Worm (Caenorhabditis elegans) whole organism, early embryonic: ENCODE data around the gene lido-2.

Experiments
- B0310.2 ChIP-seq: sonication (generic microtip); optimal IDR thresholded peaks from 2 replicates; lab custom pipeline; 2016; ENCODE audit warnings: mild to moderate bottlenecking, missing genetic modification characterization, missing compliant biosample characterization
- F13C5.2 ChIP-seq: sonication (generic microtip); optimal IDR thresholded peaks from 2 replicates; lab custom pipeline; 2017; ENCODE audit warnings: mild to moderate bottlenecking, missing genetic modification characterization, inconsistent platforms, missing compliant biosample characterization
- ceh-36 ChIP-seq: sonication (generic microtip); optimal IDR thresholded peaks from 2 replicates; lab custom pipeline; 2016; ENCODE audit warnings: missing genetic modification characterization, inconsistent platforms, missing compliant biosample characterization
- flt-1 ChIP-seq: fragments of 200-800 bp; sonication (Bioruptor generic); IDR thresholded peaks from 2 replicates; pipeline ENCODE4 v1.3.6; 2022; ENCODE audit warnings: missing genetic modification characterization, missing compliant biosample characterization
- hmg-4 ChIP-seq: fragments of 200-800 bp; sonication (Bioruptor generic); optimal IDR thresholded peaks from 2 replicates; lab custom pipeline; 2018; ENCODE audit warnings: mild to moderate bottlenecking, missing genetic modification characterization, missing compliant biosample characterization
- scrt-1 ChIP-seq: fragments of 200-800 bp; sonication (Bioruptor generic); IDR thresholded peaks from 2 replicates; pipeline ENCODE4 v1.3.6; 2022; ENCODE audit warnings: missing genetic modification characterization, missing compliant biosample characterization
- tbx-37 ChIP-seq: fragments of 200-800 bp; sonication (Bioruptor generic); conservative IDR thresholded peaks from 2 replicates; pipeline ENCODE4 v1.3.6; 2022; ENCODE audit warnings: missing genetic modification reagents, missing genetic modification characterization, missing compliant biosample characterization

DNA sequence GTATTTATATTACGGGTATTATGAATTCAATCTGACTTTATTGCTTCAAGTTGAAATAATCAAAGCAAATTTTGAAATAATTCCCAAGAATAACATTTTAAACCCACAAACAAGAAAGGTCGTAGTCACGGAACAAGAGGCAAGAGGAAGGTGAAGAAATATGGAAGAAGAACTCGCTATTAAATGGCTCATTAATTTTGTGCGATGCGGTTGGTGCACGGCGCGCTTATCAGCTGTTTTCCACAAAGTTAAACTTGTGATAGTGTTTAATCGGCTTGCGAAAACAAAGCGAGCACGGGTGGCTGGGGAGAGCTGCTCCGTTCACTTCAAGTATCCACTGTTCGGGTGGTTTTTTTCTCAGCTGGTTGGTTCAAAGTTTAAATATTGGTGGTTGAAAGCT lies 33.6 kb downstream of the lido-2 start:
- TF ChIP-seq scrt-1: no peak
- TF ChIP-seq F13C5.2 (tag; lab: Kevin White, UChicago): no peak
- no peak for TF ChIP-seq ceh-36
- TF ChIP-seq flt-1: no peak
- TF ChIP-seq hmg-4 (GFP tag; lab: Kevin White, UChicago): no peak
- TF ChIP-seq tbx-37 (GFP tag; lab: Robert Waterston, UW): no peak
- TF ChIP-seq B0310.2 (tag; lab: Kevin White, UChicago): no peak
